Worm (Caenorhabditis elegans) whole organism, mixed stage, embryonic: ENCODE results near the gene wdfy-2.

Experiments
- hlh-1 ChIP-seq: fragments of 150-350 bp; optimal IDR thresholded peaks from 2 replicates; lab custom pipeline; 2014; ENCODE audit warnings: missing biosample characterization, missing genetic modification reagents, missing genetic modification characterization
- lin-13 ChIP-seq: fragments of 150-350 bp; optimal IDR thresholded peaks from 2 replicates; lab custom pipeline; 2014; ENCODE audit warnings: missing biosample characterization, missing genetic modification characterization
- lsy-2 ChIP-seq: fragments of 150-350 bp; optimal IDR thresholded peaks from 2 replicates; lab custom pipeline; 2014; ENCODE audit warnings: missing biosample characterization, missing genetic modification characterization
- nhr-12 ChIP-seq: fragments of 150-350 bp; optimal IDR thresholded peaks from 2 replicates; lab custom pipeline; 2014; ENCODE audit warnings: missing biosample characterization, missing genetic modification characterization
- nhr-237 ChIP-seq: fragments of 150-350 bp; optimal IDR thresholded peaks from 2 replicates; lab custom pipeline; 2014; ENCODE audit warnings: missing biosample characterization, missing genetic modification characterization
- nhr-28 ChIP-seq: fragments of 150-350 bp; optimal IDR thresholded peaks from 2 replicates; lab custom pipeline; 2014; ENCODE audit warnings: missing biosample characterization, missing genetic modification characterization
- snpc-4 ChIP-seq: fragments of 150-350 bp; optimal IDR thresholded peaks from 2 replicates; lab custom pipeline; 2014; ENCODE audit warnings: missing biosample characterization, missing genetic modification characterization
- ztf-11 ChIP-seq: fragments of 150-350 bp; optimal IDR thresholded peaks from 2 replicates; lab custom pipeline; 2014; ENCODE audit warnings: missing biosample characterization, missing genetic modification characterization

DNA sequence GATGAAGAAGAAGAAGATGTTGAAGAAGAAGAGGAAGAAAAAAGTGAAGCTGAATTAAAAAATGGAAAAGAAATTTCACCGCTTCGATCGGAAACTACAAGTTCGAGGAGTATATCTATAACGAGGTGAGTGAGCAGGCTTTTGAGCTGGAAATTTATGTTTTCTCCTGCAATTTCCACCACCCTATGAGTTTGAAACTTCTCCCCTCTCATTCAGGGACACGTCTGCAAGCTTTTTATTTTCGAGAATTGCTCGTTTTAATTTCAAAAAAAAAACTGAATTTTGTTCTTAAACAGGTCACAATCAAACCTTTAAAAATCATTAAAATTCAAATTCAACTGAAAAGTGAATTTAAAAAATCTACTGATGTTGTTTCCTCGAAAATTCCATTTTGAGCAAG is 42.6 kb downstream of the wdfy-2 start:
- TF ChIP-seq ztf-11 (tag; lab: Kevin White, UChicago) = no peak
- TF ChIP-seq hlh-1 (tag; lab: Kevin White, UChicago) = no peak
- TF ChIP-seq nhr-237 (tag; lab: Kevin White, UChicago) = no peak
- TF ChIP-seq snpc-4 = no peak
- no peak for TF ChIP-seq nhr-12 (tag; lab: Kevin White, UChicago)
- TF ChIP-seq nhr-28 (tag; lab: Kevin White, UChicago) = no peak
- TF ChIP-seq lin-13 (tag; lab: Kevin White, UChicago) = no peak
- no peak for TF ChIP-seq lsy-2
